Fruit fly (Drosophila melanogaster): Measurements from ENCODE around the gene Msp300.

Msp300 gene

dm6 chr2L:5151324-5151821 lies 50.7 kb downstream of the Msp300 start (continued):
- no peak for TF ChIP-seq fd64A (GFP tag; optimal IDR thresholded peaks at IDR 0.05)
- no peak for TF ChIP-seq chm (GFP tag; IDR thresholded peaks at IDR 0.05)
- TF ChIP-seq twi (tag; optimal IDR thresholded peaks at IDR 0.05): no peak
- no peak for TF ChIP-seq CG31365 (tag; optimal IDR thresholded peaks at IDR 0.05)
- TF ChIP-seq unc-4 (GFP tag; IDR thresholded peaks at IDR 0.05; ENCODE audit: partially characterized antibody): no peak
- TF ChIP-seq CG8388 (GFP tag; optimal IDR thresholded peaks at IDR 0.05): no peak
- no peak for TF ChIP-seq bowl (GFP tag; IDR thresholded peaks at IDR 0.05)
- TF ChIP-seq CG2199 (GFP tag; IDR thresholded peaks at IDR 0.05): no peak
- TF ChIP-seq br (optimal IDR thresholded peaks at IDR 0.05): no peak
- TF ChIP-seq esg (GFP tag; conservative IDR thresholded peaks at IDR 0.05): no peak
- no peak for TF ChIP-seq z (GFP tag; IDR thresholded peaks at IDR 0.05)
- TF ChIP-seq CG4854 (GFP tag; optimal IDR thresholded peaks at IDR 0.05): no peak
- no peak for TF ChIP-seq CG14667 (GFP tag; IDR thresholded peaks at IDR 0.05)
- TF ChIP-seq CG18476 (GFP tag; optimal IDR thresholded peaks at IDR 0.05): no peak
- TF ChIP-seq bbx (GFP tag; IDR thresholded peaks at IDR 0.05; ENCODE audit: partially characterized antibody): no peak
- no peak for TF ChIP-seq NC2β (GFP tag; optimal IDR thresholded peaks at IDR 0.05)
- no peak for TF ChIP-seq slou (GFP tag; optimal IDR thresholded peaks at IDR 0.05)
- TF ChIP-seq Dip2 (GFP tag; IDR thresholded peaks at IDR 0.05): no peak
- TF ChIP-seq CG17802 (tag; optimal IDR thresholded peaks at IDR 0.05): no peak
- TF ChIP-seq CG2120 (GFP tag; optimal IDR thresholded peaks at IDR 0.05): no peak
- no peak for TF ChIP-seq Stat92E (GFP tag; optimal IDR thresholded peaks at IDR 0.05)
- no peak for TF ChIP-seq jing (GFP tag; optimal IDR thresholded peaks at IDR 0.05)
- TF ChIP-seq Spps (tag; optimal IDR thresholded peaks at IDR 0.05): no peak

- peak; percentile 34 for TF ChIP-seq CG12769 (tag; optimal IDR thresholded peaks at IDR 0.05)
- no peak for TF ChIP-seq lmd (GFP tag; IDR thresholded peaks at IDR 0.05)
- peak; percentile 77; the same call in 1 of the 4 replicates for TF ChIP-seq chinmo (GFP tag; IDR thresholded peaks at IDR 0.05; ENCODE audit: partially characterized antibody)
- TF ChIP-seq inv (GFP tag; IDR thresholded peaks at IDR 0.05; ENCODE audit: partially characterized antibody): 0 out of 2 replicates have a peak, but pooled peaks have one; percentile 21
- no peak for TF ChIP-seq H2.0 (GFP tag; IDR thresholded peaks at IDR 0.05)
- TF ChIP-seq disco-r (GFP tag; optimal IDR thresholded peaks at IDR 0.05): no peak
- peak; percentile 69 for TF ChIP-seq CG15514 (GFP tag; optimal IDR thresholded peaks at IDR 0.05)
These were observed 52.4 kb downstream of the Msp300 start for dm6 chr2L:5153053-5153452.

dm6 chr2L:5186543-5186942 lies 85.9 kb downstream of the Msp300 start:
- TF ChIP-seq Dref (GFP tag; IDR thresholded peaks at IDR 0.05): 0 out of 2 replicates have a peak, but pooled peaks have one; percentile 23
- TF ChIP-seq CG8388 (GFP tag; optimal IDR thresholded peaks at IDR 0.05): peak; percentile 83
- 0 out of 2 replicates have a peak, but pooled peaks have one; percentile 31 for TF ChIP-seq Drgx (GFP tag; IDR thresholded peaks at IDR 0.05)
- TF ChIP-seq CG17912 (GFP tag; optimal IDR thresholded peaks at IDR 0.05): no peak
- TF ChIP-seq CG15479 (GFP tag; optimal IDR thresholded peaks at IDR 0.05): peak; percentile 57
- no peak for TF ChIP-seq CG11695 (GFP tag; IDR thresholded peaks at IDR 0.05)
- 0 out of 3 replicates have a peak, but pooled peaks have one; percentile 63 for TF ChIP-seq CG2199 (GFP tag; IDR thresholded peaks at IDR 0.05)

- TF ChIP-seq knrl (GFP tag; IDR thresholded peaks at IDR 0.05; ENCODE audit: partially characterized antibody): 0 out of 3 replicates have a peak, but pooled peaks have one; percentile 6
- TF ChIP-seq zfh2 (GFP tag; optimal IDR thresholded peaks at IDR 0.05): no peak
- TF ChIP-seq CG31441 (GFP tag; IDR thresholded peaks at IDR 0.05): no peak
- TF ChIP-seq oc (tag; optimal IDR thresholded peaks at IDR 0.05): no peak
- TF ChIP-seq CG9437 (GFP tag; optimal IDR thresholded peaks at IDR 0.05): peak; percentile 98
- TF ChIP-seq Six4 (GFP tag; optimal IDR thresholded peaks at IDR 0.05): no peak
- no peak for TF ChIP-seq sug (tag; optimal IDR thresholded peaks at IDR 0.05)
- no peak for TF ChIP-seq CG13296 (GFP tag; optimal IDR thresholded peaks at IDR 0.05)
- no peak for TF ChIP-seq CG17802 (tag; optimal IDR thresholded peaks at IDR 0.05)
- no peak for TF ChIP-seq CG4360 (GFP tag; IDR thresholded peaks at IDR 0.05)
- no peak for TF ChIP-seq salm (tag; optimal IDR thresholded peaks at IDR 0.05)
- no peak for TF ChIP-seq HmgZ (tag; optimal IDR thresholded peaks at IDR 0.05)
- no peak for TF ChIP-seq NK7.1 (GFP tag; optimal IDR thresholded peaks at IDR 0.05)
- no peak for TF ChIP-seq org-1 (GFP tag; optimal IDR thresholded peaks at IDR 0.05)
These were observed 95.0 kb downstream of the Msp300 start for dm6 chr2L:5195639-5196038.

All from whole organism, embryonic.